Worm (Caenorhabditis elegans) whole organism, young adult: Measurements from ENCODE around the gene ulp-4.

Experiments
- B0261.1 ChIP-seq: sonication (generic microtip); optimal IDR thresholded peaks from 2 replicates; lab custom pipeline; 2016; ENCODE audit warnings: mild to moderate bottlenecking, missing genetic modification characterization, moderate library complexity, missing compliant biosample characterization
- F22D6.2 ChIP-seq: sonication (generic microtip); optimal IDR thresholded peaks from 2 replicates; lab custom pipeline; 2016; ENCODE audit warnings: mild to moderate bottlenecking, missing genetic modification characterization, missing compliant biosample characterization
- F37B4.10 ChIP-seq: fragments of 200-800 bp; sonication (Bioruptor generic); IDR thresholded peaks from 2 replicates; pipeline ENCODE4 v1.3.6; 2022; ENCODE audit warnings: missing genetic modification characterization, missing compliant biosample characterization
- F52B5.7 ChIP-seq: sonication (generic microtip); optimal IDR thresholded peaks from 2 replicates; lab custom pipeline; 2016; ENCODE audit warnings: mild to moderate bottlenecking, missing genetic modification characterization, missing compliant biosample characterization
- F57A8.1 ChIP-seq: fragments of 200-800 bp; sonication (Bioruptor generic); optimal IDR thresholded peaks from 2 replicates; lab custom pipeline; 2018; ENCODE audit warnings: mild to moderate bottlenecking, missing genetic modification characterization, moderate library complexity, missing compliant biosample characterization
- T07F8.4 ChIP-seq: sonication (generic microtip); optimal IDR thresholded peaks from 2 replicates; lab custom pipeline; 2016; ENCODE audit warnings: mild to moderate bottlenecking, missing genetic modification characterization, moderate library complexity, missing compliant biosample characterization
- Y95B8A.8 ChIP-seq: fragments of 200-800 bp; sonication (Bioruptor generic); IDR thresholded peaks from 2 replicates; pipeline ENCODE4 v1.3.6; 2022; ENCODE audit warnings: missing genetic modification reagents, missing genetic modification characterization, missing compliant biosample characterization
- aptf-2 ChIP-seq: fragments of 200-800 bp; sonication (Bioruptor generic); conservative IDR thresholded peaks from 2 replicates; pipeline ENCODE4 v1.3.6; 2022; ENCODE audit warnings: missing genetic modification reagents, missing genetic modification characterization, missing compliant biosample characterization
- aptf-3 ChIP-seq: fragments of 200-800 bp; sonication (Bioruptor generic); IDR thresholded peaks from 2 replicates; pipeline ENCODE4 v1.3.6; 2022; ENCODE audit warnings: missing genetic modification characterization, missing compliant biosample characterization
- atf-7 ChIP-seq: sonication (generic microtip); optimal IDR thresholded peaks from 2 replicates; lab custom pipeline; 2017; ENCODE audit warnings: mild to moderate bottlenecking, missing genetic modification characterization, missing compliant biosample characterization
- attf-3 ChIP-seq: fragments of 200-800 bp; sonication (Bioruptor generic); conservative IDR thresholded peaks from 2 replicates; pipeline ENCODE4 v1.3.6; 2022; ENCODE audit warnings: missing genetic modification reagents, missing genetic modification characterization, missing compliant biosample characterization
- attf-5 ChIP-seq: fragments of 200-800 bp; sonication (Bioruptor generic); optimal IDR thresholded peaks from 2 replicates; lab custom pipeline; 2018; ENCODE audit warnings: mild to moderate bottlenecking, missing genetic modification characterization, missing compliant biosample characterization
- attf-6 ChIP-seq: fragments of 200-800 bp; sonication (Bioruptor generic); IDR thresholded peaks from 2 replicates; pipeline ENCODE4 v1.3.6; 2022; ENCODE audit warnings: missing genetic modification reagents, missing genetic modification characterization, missing compliant biosample characterization
- bed-2 ChIP-seq: fragments of 200-800 bp; sonication (Bioruptor generic); IDR thresholded peaks from 2 replicates; pipeline ENCODE4 v1.3.6; 2022; ENCODE audit warnings: missing genetic modification reagents, missing genetic modification characterization, missing compliant biosample characterization
- ccch-3 ChIP-seq: fragments of 200-800 bp; sonication (Bioruptor generic); optimal IDR thresholded peaks from 2 replicates; lab custom pipeline; 2018; ENCODE audit warnings: mild to moderate bottlenecking, missing genetic modification characterization, missing compliant biosample characterization
- cebp-1 ChIP-seq, 2 experiments: fragments of 200-800 bp in 1 of 2; sonication (Bioruptor generic) in 1 of 2; sonication (generic microtip) in 1 of 2; IDR thresholded peaks in 1 of 2; optimal IDR thresholded peaks in 1 of 2; 2 replicates each; pipeline versions ENCODE4 v1.3.6 to Lab custom; 2017 to 2022; ENCODE audit warnings: missing compliant biosample characterization in 2 of 2, missing genetic modification characterization in 2 of 2, mild to moderate bottlenecking in 1 of 2, missing genetic modification reagents in 1 of 2, moderate library complexity in 1 of 2
- cebp-2 ChIP-seq: fragments of 200-800 bp; sonication (Bioruptor generic); IDR thresholded peaks from 2 replicates; pipeline ENCODE4 v1.3.6; 2022; ENCODE audit warnings: missing genetic modification characterization, missing compliant biosample characterization
- ceh-79 ChIP-seq: sonication (generic microtip); optimal IDR thresholded peaks from 2 replicates; lab custom pipeline; 2017; ENCODE audit warnings: mild to moderate bottlenecking, missing genetic modification characterization, missing compliant biosample characterization
- dox-1 ChIP-seq: fragments of 200-800 bp; sonication (Bioruptor generic); IDR thresholded peaks from 2 replicates; pipeline ENCODE4 v1.3.6; 2022; ENCODE audit warnings: missing genetic modification reagents, missing genetic modification characterization, missing compliant biosample characterization
- efl-1 ChIP-seq: fragments of 150-350 bp; optimal IDR thresholded peaks from 2 replicates; lab custom pipeline; 2014; ENCODE audit warnings: missing biosample characterization, missing genetic modification reagents, missing genetic modification characterization
- ekl-4 ChIP-seq: fragments of 200-800 bp; sonication (Bioruptor generic); IDR thresholded peaks from 2 replicates; pipeline ENCODE4 v1.3.6; 2022; ENCODE audit warnings: missing genetic modification reagents, missing genetic modification characterization, missing compliant biosample characterization
- ets-4 ChIP-seq: fragments of 200-800 bp; sonication (Bioruptor generic); optimal IDR thresholded peaks from 2 replicates; lab custom pipeline; 2018; ENCODE audit warnings: mild to moderate bottlenecking, missing genetic modification characterization, missing compliant biosample characterization
- gei-17 ChIP-seq: fragments of 200-800 bp; sonication (Bioruptor generic); optimal IDR thresholded peaks from 2 replicates; lab custom pipeline; 2018; ENCODE audit warnings: mild to moderate bottlenecking, missing genetic modification characterization, missing compliant biosample characterization
- hlh-12 ChIP-seq: sonication (generic microtip); optimal IDR thresholded peaks from 2 replicates; lab custom pipeline; 2016; ENCODE audit warnings: missing genetic modification characterization, missing compliant biosample characterization
- hmg-1.2 ChIP-seq: fragments of 200-800 bp; sonication (Bioruptor generic); IDR thresholded peaks from 2 replicates; pipeline ENCODE4 v1.3.6; 2022; ENCODE audit warnings: missing genetic modification reagents, missing genetic modification characterization, missing compliant biosample characterization
- hmg-20 ChIP-seq: fragments of 200-800 bp; sonication (Bioruptor generic); IDR thresholded peaks from 2 replicates; pipeline ENCODE4 v1.3.6; 2022; ENCODE audit warnings: missing genetic modification reagents, missing genetic modification characterization, missing compliant biosample characterization
- lin-26 ChIP-seq: fragments of 200-800 bp; sonication (Bioruptor generic); IDR thresholded peaks from 2 replicates; pipeline ENCODE4 v1.3.6; 2022; ENCODE audit warnings: missing genetic modification reagents, missing genetic modification characterization, missing compliant biosample characterization
- lin-35 ChIP-seq, 3 experiments: fragments of 150-350 bp in 2 of 3; sonication (generic microtip) in 1 of 3; optimal IDR thresholded peaks; 2 replicates each; lab custom pipeline; 2014 to 2018; ENCODE audit warnings: missing biosample characterization in 3 of 3, missing genetic modification characterization in 3 of 3, missing genetic modification reagents in 3 of 3
- mcd-1 ChIP-seq: fragments of 200-800 bp; sonication (Bioruptor generic); IDR thresholded peaks from 2 replicates; pipeline ENCODE4 v1.3.6; 2022; ENCODE audit warnings: missing genetic modification reagents, missing genetic modification characterization, missing compliant biosample characterization
- nfya-1 ChIP-seq: sonication (generic microtip); optimal IDR thresholded peaks from 2 replicates; lab custom pipeline; 2017; ENCODE audit warnings: antibody characterized with exemption, missing compliant biosample characterization, missing genetic modification characterization, borderline replicate concordance; ENCODE audit not compliant: insufficient read depth
- rcor-1 ChIP-seq: fragments of 200-800 bp; sonication (Bioruptor generic); IDR thresholded peaks from 2 replicates; pipeline ENCODE4 v1.3.6; 2022; ENCODE audit warnings: missing genetic modification reagents, missing genetic modification characterization, missing compliant biosample characterization
- rec-8 ChIP-seq, 2 experiments: sonication (generic microtip); optimal IDR thresholded peaks; 2 replicates each; lab custom pipeline; 2016; ENCODE audit warnings: mild to moderate bottlenecking in 2 of 2, missing genetic modification characterization in 2 of 2, missing genetic modification reagents in 2 of 2, missing genotype in 2 of 2, missing biosample characterization in 1 of 2, missing compliant biosample characterization in 1 of 2, moderate library complexity in 1 of 2
- repo-1 ChIP-seq: sonication (generic microtip); optimal IDR thresholded peaks from 2 replicates; lab custom pipeline; 2017; ENCODE audit warnings: mild to moderate bottlenecking, missing genetic modification characterization, missing compliant biosample characterization
- sdz-38 ChIP-seq: sonication (generic microtip); optimal IDR thresholded peaks from 2 replicates; lab custom pipeline; 2016; ENCODE audit warnings: missing genotype, missing genetic modification characterization, missing compliant biosample characterization
- sea-2 ChIP-seq: fragments of 200-800 bp; sonication (Bioruptor generic); IDR thresholded peaks from 2 replicates; pipeline ENCODE4 v1.3.6; 2022; ENCODE audit warnings: missing genetic modification characterization, missing compliant biosample characterization
- snpc-4 ChIP-seq, 5 experiments: fragments of 150-350 bp in 1 of 5; sonication (generic microtip) in 4 of 5; optimal IDR thresholded peaks; 2 replicates each; lab custom pipeline; 2014 to 2018; ENCODE audit warnings: missing genetic modification characterization in 5 of 5, missing biosample characterization in 3 of 5, antibody characterized with exemption in 2 of 5, mild to moderate bottlenecking in 2 of 5, missing compliant biosample characterization in 2 of 5, missing genotype in 2 of 5, moderate library complexity in 2 of 5, missing genetic modification reagents in 1 of 5
- tbp1 ChIP-seq: fragments of 200-800 bp; sonication (Bioruptor generic); optimal IDR thresholded peaks from 2 replicates; lab custom pipeline; 2018; ENCODE audit warnings: mild to moderate bottlenecking, missing genetic modification characterization, missing compliant biosample characterization
- unc-130 ChIP-seq: sonication (generic microtip); optimal IDR thresholded peaks from 2 replicates; lab custom pipeline; 2016; ENCODE audit warnings: missing genetic modification reagents, missing genetic modification characterization, missing compliant biosample characterization
- zfh-2 ChIP-seq: fragments of 200-800 bp; sonication (Bioruptor generic); conservative IDR thresholded peaks from 2 replicates; pipeline ENCODE4 v1.3.6; 2022; ENCODE audit warnings: missing genetic modification reagents, missing genetic modification characterization, missing compliant biosample characterization
- zim-3 ChIP-seq: sonication (generic microtip); optimal IDR thresholded peaks from 2 replicates; lab custom pipeline; 2017; ENCODE audit warnings: mild to moderate bottlenecking, missing genetic modification characterization, moderate library complexity, missing compliant biosample characterization
- ztf-22 ChIP-seq: fragments of 200-800 bp; sonication (Bioruptor generic); optimal IDR thresholded peaks from 2 replicates; lab custom pipeline; 2018; ENCODE audit warnings: mild to moderate bottlenecking, missing genetic modification characterization, moderate library complexity, missing compliant biosample characterization

ulp-4 gene

DNA sequence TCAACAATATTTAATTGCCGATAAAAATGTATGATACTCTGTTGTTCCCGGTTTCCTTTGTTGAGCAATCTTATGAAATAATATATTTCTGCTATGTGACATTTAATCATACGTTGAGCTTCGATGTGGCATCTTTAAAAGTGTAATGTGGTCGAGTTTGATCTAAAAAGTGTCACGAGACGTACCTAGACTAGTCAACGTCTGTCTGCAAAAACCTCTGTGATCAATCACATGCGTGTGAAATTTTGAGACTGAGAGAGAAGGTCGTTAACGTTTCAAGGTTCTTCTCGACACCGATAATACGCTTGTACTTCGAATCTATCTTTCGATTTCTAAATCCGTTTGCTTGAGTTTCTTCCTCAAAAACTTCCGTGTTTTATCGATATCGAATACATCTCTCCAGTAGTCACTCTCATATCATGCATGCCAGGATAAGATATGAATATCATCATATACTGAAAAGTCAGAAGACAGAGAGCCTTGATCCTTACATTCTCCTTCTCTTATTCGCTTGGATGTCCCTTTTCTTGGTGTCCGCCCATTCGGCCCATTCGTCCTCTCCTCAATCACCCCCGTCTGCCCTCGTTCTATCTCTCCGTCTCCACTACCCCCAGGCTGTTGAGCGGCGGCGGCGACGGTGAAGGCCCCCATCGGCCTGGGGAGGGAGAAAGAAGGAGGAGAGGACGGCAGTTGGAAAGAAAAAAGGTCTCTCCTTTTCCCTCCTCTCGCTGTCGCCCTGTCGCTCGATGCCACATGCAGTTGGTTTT is 1.3 kb upstream of the ulp-4 start (continued):
- TF ChIP-seq nfya-1 (tag; lab: Kevin White, UChicago), result no peak
- TF ChIP-seq ets-4, result no peak
- no peak for TF ChIP-seq attf-3 (GFP tag; lab: Robert Waterston, UW)
- peak; percentile 72 for TF ChIP-seq F52B5.7 (tag; lab: Kevin White, UChicago)
- 0 out of 2 replicates have a peak, but pooled peaks have one; percentile 12 for TF ChIP-seq rcor-1
- no peak for TF ChIP-seq ztf-22 (GFP tag; lab: Kevin White, UChicago)
- TF ChIP-seq tbp1 (GFP tag; lab: Kevin White, UChicago), result peak; percentile 11
- TF ChIP-seq F57A8.1, result no peak
- peak; percentile 38; the same call in 1 of the 2 replicates for TF ChIP-seq mcd-1 (GFP tag; lab: Robert Waterston, UW)
- no peak for TF ChIP-seq lin-26
- no peak for TF ChIP-seq aptf-2 (GFP tag; lab: Robert Waterston, UW)
- TF ChIP-seq hlh-12 (tag; lab: Kevin White, UChicago), result no peak
- TF ChIP-seq snpc-4 (GFP tag; optimal IDR thresholded peaks at IDR 0.05; lab: Kevin White, UChicago), result no peak
- no peak for TF ChIP-seq snpc-4 (tag; optimal IDR thresholded peaks at IDR 0.05; lab: Kevin White, UChicago)
- TF ChIP-seq sea-2, result no peak
- no peak for TF ChIP-seq ekl-4 (GFP tag; lab: Robert Waterston, UW)
- TF ChIP-seq T07F8.4, result no peak
- no peak for TF ChIP-seq rec-8 (tag; optimal IDR thresholded peaks at IDR 0.05; lab: Kevin White, UChicago)
- peak; percentile 36 for TF ChIP-seq attf-5 (GFP tag; lab: Kevin White, UChicago)
- TF ChIP-seq repo-1, result peak; percentile 28

DNA sequence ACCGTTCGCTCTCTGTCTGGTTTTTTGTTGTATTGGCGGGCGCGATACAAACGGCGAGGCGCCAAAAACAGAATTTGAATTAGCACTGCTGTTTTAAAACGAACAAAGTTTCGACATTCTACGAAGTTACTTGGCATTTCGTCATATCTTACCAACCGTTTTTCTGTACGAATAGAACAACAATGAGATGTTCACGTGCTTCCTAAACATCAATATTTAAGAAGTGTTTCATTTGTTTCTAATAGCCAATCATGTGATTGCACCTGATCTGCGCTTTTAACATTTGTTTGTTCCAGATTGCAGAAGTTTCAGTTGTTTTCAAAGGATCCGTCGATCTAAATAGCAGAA is 746 bp upstream of the ulp-4 start:
- peak; percentile 13 for TF ChIP-seq efl-1 (GFP tag; lab: Kevin White, UChicago)
- TF ChIP-seq aptf-3 (GFP tag; lab: Robert Waterston, UW), result no peak
- TF ChIP-seq zfh-2 (GFP tag; lab: Robert Waterston, UW), result 0 out of 2 replicates have a peak, but pooled peaks have one; percentile 5
- TF ChIP-seq cebp-1 (GFP tag; IDR thresholded peaks at IDR 0.05; lab: Robert Waterston, UW), result 0 out of 2 replicates have a peak, but pooled peaks have one; percentile 29
- TF ChIP-seq cebp-1 (tag; optimal IDR thresholded peaks at IDR 0.05; lab: Kevin White, UChicago), result peak; percentile 85

DNA sequence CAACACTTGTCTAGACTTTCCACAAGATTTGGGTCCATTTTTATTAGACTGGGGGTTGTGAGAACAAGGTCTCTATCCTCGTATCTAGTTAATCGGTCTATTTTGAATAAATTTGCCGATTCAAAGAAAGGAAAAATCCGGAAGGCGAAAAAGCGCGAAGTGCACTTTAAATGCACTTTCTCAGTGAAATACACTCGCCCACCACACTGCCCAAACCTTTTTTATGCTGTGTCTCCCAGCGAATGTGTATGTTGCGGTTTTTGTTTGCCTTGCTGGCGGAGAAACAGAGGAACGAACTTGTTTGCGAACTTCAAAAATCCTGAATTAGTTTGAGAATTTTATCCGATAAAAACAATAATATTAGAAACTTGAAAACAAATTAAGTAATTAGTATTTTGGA is 1.0 kb downstream of the ulp-4 start:
- no peak for TF ChIP-seq zim-3 (tag; lab: Kevin White, UChicago)
- 0 out of 2 replicates have a peak, but pooled peaks have one; percentile 11 for TF ChIP-seq dox-1
- TF ChIP-seq cebp-1 (GFP tag; IDR thresholded peaks at IDR 0.05; lab: Robert Waterston, UW), result no peak
- TF ChIP-seq cebp-1 (tag; optimal IDR thresholded peaks at IDR 0.05; lab: Kevin White, UChicago), result peak; percentile 28
- 0 out of 2 replicates have a peak, but pooled peaks have one; percentile 5 for TF ChIP-seq hmg-1.2
- TF ChIP-seq, all 124 proteins: peak for 3

DNA sequence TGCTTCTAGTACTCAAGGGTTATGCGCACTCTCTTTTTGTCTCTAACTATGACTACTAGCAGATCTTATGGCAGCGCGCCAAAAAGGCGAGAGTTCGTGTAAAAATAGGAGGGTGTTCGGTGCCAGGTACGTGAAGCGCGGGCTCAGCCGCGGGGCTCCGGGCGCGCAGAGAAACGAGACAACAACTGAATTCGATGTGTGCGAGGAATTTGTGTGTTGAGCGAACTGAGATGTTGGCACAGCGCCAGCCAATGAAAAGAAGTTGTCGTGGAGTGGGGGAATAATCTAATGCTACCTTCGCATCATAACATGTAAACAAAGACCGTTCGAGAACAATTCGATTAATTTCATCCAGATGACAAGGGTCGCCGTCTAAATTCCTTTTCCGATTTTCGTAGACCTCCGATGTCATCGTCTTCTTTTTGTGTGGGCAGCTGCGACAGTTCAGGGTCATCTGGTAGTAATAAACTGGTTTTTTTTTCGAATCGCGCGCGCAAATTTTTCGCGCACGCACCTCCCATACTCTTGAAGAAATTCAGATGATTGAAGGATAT is 1.7 kb downstream of the ulp-4 start:
- TF ChIP-seq hmg-20 (no peak), atf-7 (tag; lab: Kevin White, UChicago) (no peak), ccch-3 (GFP tag; lab: Kevin White, UChicago) (no peak), ekl-4 (GFP tag; lab: Robert Waterston, UW) (no peak), attf-6 (no peak), Y95B8A.8 (GFP tag; lab: Robert Waterston, UW) (no peak), gei-17 (GFP tag; lab: Kevin White, UChicago) (no peak), F37B4.10 (GFP tag; lab: Robert Waterston, UW) (no peak), sdz-38 (tag; lab: Kevin White, UChicago) (no peak), zfh-2 (GFP tag; lab: Robert Waterston, UW) (peak; percentile 80), ceh-79 (tag; lab: Kevin White, UChicago) (no peak), sea-2 (no peak), unc-130 (GFP tag; lab: Kevin White, UChicago) (no peak), cebp-2 (GFP tag; lab: Robert Waterston, UW) (no peak), ets-4 (no peak), bed-2 (GFP tag; lab: Robert Waterston, UW) (no peak), zim-3 (tag; lab: Kevin White, UChicago) (no peak), B0261.1 (no peak), F22D6.2 (tag; lab: Kevin White, UChicago) (no peak), lin-35 (GFP tag; optimal IDR thresholded peaks at IDR 0.05; lab: Kevin White, UChicago) (peak in 1 of 3 experiments; percentile 29)
